Worm (Caenorhabditis elegans) whole organism, L1 larva: Measurements from ENCODE around the gene ZK1055.2.
A peak's percentile ranks its signal among the peaks of the same experiment; 100 is the strongest.

ENCODE experiments used
- C04F5.9 ChIP-seq: sonication (generic microtip); optimal IDR thresholded peaks from 2 replicates; lab custom pipeline; 2016; ENCODE audit warnings: missing genetic modification characterization, missing compliant biosample characterization
- C34B4.2 ChIP-seq: sonication (generic microtip); optimal IDR thresholded peaks from 2 replicates; lab custom pipeline; 2017; ENCODE audit warnings: mild to moderate bottlenecking, missing genetic modification characterization, missing compliant biosample characterization
- aly-2 ChIP-seq: fragments of 150-350 bp; optimal IDR thresholded peaks from 2 replicates; lab custom pipeline; 2014; ENCODE audit warnings: missing biosample characterization, missing genetic modification characterization
- blmp-1 ChIP-seq: fragments of 150-350 bp; optimal IDR thresholded peaks from 2 replicates; lab custom pipeline; 2014; ENCODE audit warnings: missing biosample characterization, missing genetic modification characterization
- ceh-63 ChIP-seq: fragments of 200-800 bp; sonication (Bioruptor generic); optimal IDR thresholded peaks from 2 replicates; lab custom pipeline; 2018; ENCODE audit warnings: mild to moderate bottlenecking, missing genetic modification characterization, missing compliant biosample characterization
- ceh-8 ChIP-seq: fragments of 200-800 bp; sonication (Bioruptor generic); optimal IDR thresholded peaks from 2 replicates; lab custom pipeline; 2018; ENCODE audit warnings: mild to moderate bottlenecking, missing genetic modification characterization, moderate library complexity, missing compliant biosample characterization
- ceh-90 ChIP-seq: sonication (generic microtip); optimal IDR thresholded peaks from 2 replicates; lab custom pipeline; 2016; ENCODE audit warnings: missing genetic modification characterization, missing compliant biosample characterization
- ces-1 ChIP-seq: fragments of 150-350 bp; optimal IDR thresholded peaks from 2 replicates; lab custom pipeline; 2014; ENCODE audit warnings: missing biosample characterization, missing genetic modification reagents, missing genetic modification characterization
- dpl-1 ChIP-seq, 3 experiments: fragments of 150-350 bp in 2 of 3; sonication (generic microtip) in 1 of 3; optimal IDR thresholded peaks; 2 replicates each; lab custom pipeline; 2014 to 2017; ENCODE audit warnings: missing biosample characterization in 3 of 3, missing genetic modification characterization in 3 of 3, missing genetic modification reagents in 3 of 3
- efl-1 ChIP-seq, 4 experiments: fragments of 150-350 bp; optimal IDR thresholded peaks in 3 of 4; peaks in 1 of 4; 1 replicate in 1 of 4; 2 replicates in 3 of 4; lab custom pipeline; 2014; ENCODE audit warnings: missing biosample characterization in 2 of 4, missing genetic modification characterization in 2 of 4, missing genetic modification reagents in 2 of 4
- efl-3 ChIP-seq: fragments of 200-800 bp; sonication (Bioruptor generic); optimal IDR thresholded peaks from 2 replicates; lab custom pipeline; 2018; ENCODE audit warnings: mild to moderate bottlenecking, missing genetic modification characterization, missing compliant biosample characterization
- egl-13 ChIP-seq: sonication (generic microtip); optimal IDR thresholded peaks from 2 replicates; lab custom pipeline; 2016; ENCODE audit warnings: missing genotype, missing genetic modification reagents, missing genetic modification characterization, missing compliant biosample characterization
- elt-2 ChIP-seq: sonication (generic microtip); optimal IDR thresholded peaks from 2 replicates; lab custom pipeline; 2016; ENCODE audit warnings: missing genetic modification characterization, mild to moderate bottlenecking, inconsistent platforms, missing compliant biosample characterization, missing genetic modification reagents
- fkh-8 ChIP-seq: sonication (generic microtip); optimal IDR thresholded peaks from 2 replicates; lab custom pipeline; 2016; ENCODE audit warnings: mild to moderate bottlenecking, missing genetic modification characterization, missing compliant biosample characterization
- grh-1 ChIP-seq: fragments of 200-800 bp; sonication (Bioruptor generic); IDR thresholded peaks from 2 replicates; pipeline ENCODE4 v1.3.6; 2022; ENCODE audit warnings: missing genetic modification reagents, missing genetic modification characterization, missing compliant biosample characterization
- hlh-17 ChIP-seq: fragments of 200-800 bp; sonication (Bioruptor generic); optimal IDR thresholded peaks from 2 replicates; lab custom pipeline; 2018; ENCODE audit warnings: missing genetic modification characterization, mild to moderate bottlenecking, missing compliant biosample characterization, moderate library complexity, borderline replicate concordance
- hlh-4 ChIP-seq: sonication (generic microtip); optimal IDR thresholded peaks from 2 replicates; lab custom pipeline; 2016; ENCODE audit warnings: mild to moderate bottlenecking, missing genetic modification characterization, missing compliant biosample characterization
- irx-1 ChIP-seq: sonication (generic microtip); optimal IDR thresholded peaks from 2 replicates; lab custom pipeline; 2016; ENCODE audit warnings: missing genetic modification characterization, missing compliant biosample characterization
- lin-14 ChIP-seq: fragments of 200-800 bp; sonication (Bioruptor generic); optimal IDR thresholded peaks from 2 replicates; lab custom pipeline; 2018; ENCODE audit warnings: mild to moderate bottlenecking, missing genetic modification characterization, moderate library complexity, missing compliant biosample characterization
- lin-15B ChIP-seq: fragments of 150-350 bp; sonication (generic microtip); optimal IDR thresholded peaks from 3 replicates; lab custom pipeline; 2014; ENCODE audit warnings: missing biosample characterization, missing genetic modification characterization
- lin-35 ChIP-seq, 2 experiments: fragments of 150-350 bp; optimal IDR thresholded peaks; 2 replicates each; lab custom pipeline; 2014; ENCODE audit warnings: missing biosample characterization in 2 of 2, missing genetic modification characterization in 2 of 2, missing genetic modification reagents in 2 of 2
- lir-3 ChIP-seq: sonication (generic microtip); optimal IDR thresholded peaks from 2 replicates; lab custom pipeline; 2016; ENCODE audit warnings: mild to moderate bottlenecking, missing genetic modification characterization, moderate library complexity, missing compliant biosample characterization; ENCODE audit not compliant: poor library complexity
- mdl-1 ChIP-seq, 2 experiments: fragments of 150-350 bp; optimal IDR thresholded peaks; 2 replicates each; lab custom pipeline; 2014 to 2017; ENCODE audit warnings: missing biosample characterization in 2 of 2, missing genetic modification characterization in 2 of 2, inconsistent platforms in 1 of 2
- nhr-71 ChIP-seq: sonication (generic microtip); optimal IDR thresholded peaks from 2 replicates; lab custom pipeline; 2016; ENCODE audit warnings: mild to moderate bottlenecking, missing genetic modification characterization, moderate library complexity, missing compliant biosample characterization
- nhr-77 ChIP-seq: fragments of 150-350 bp; optimal IDR thresholded peaks from 2 replicates; lab custom pipeline; 2014; ENCODE audit warnings: missing biosample characterization, missing genetic modification characterization
- nhr-84 ChIP-seq: sonication (generic microtip); optimal IDR thresholded peaks from 2 replicates; lab custom pipeline; 2017; ENCODE audit warnings: missing biosample characterization, missing genetic modification characterization
- nhr-85 ChIP-seq: sonication (generic microtip); peaks from one replicate; lab custom pipeline; 2016; ENCODE audit warnings: missing genetic modification characterization, inconsistent platforms, missing compliant biosample characterization
- nhr-90 ChIP-seq: sonication (generic microtip); optimal IDR thresholded peaks from 2 replicates; lab custom pipeline; 2016; ENCODE audit warnings: mild to moderate bottlenecking, missing genetic modification characterization, missing compliant biosample characterization; ENCODE audit not compliant: poor library complexity
- snu-23 ChIP-seq: sonication (generic microtip); optimal IDR thresholded peaks from 2 replicates; lab custom pipeline; 2016; ENCODE audit warnings: missing genetic modification characterization, missing compliant biosample characterization
- sox-4 ChIP-seq: sonication (generic microtip); optimal IDR thresholded peaks from 2 replicates; lab custom pipeline; 2016; ENCODE audit warnings: missing genetic modification characterization, missing compliant biosample characterization
- sup-37 ChIP-seq: fragments of 200-800 bp; sonication (Bioruptor generic); optimal IDR thresholded peaks from 2 replicates; lab custom pipeline; 2018; ENCODE audit warnings: mild to moderate bottlenecking, missing genetic modification characterization, missing compliant biosample characterization
- swsn-7 ChIP-seq: sonication (generic microtip); optimal IDR thresholded peaks from 2 replicates; lab custom pipeline; 2016; ENCODE audit warnings: missing genetic modification characterization, missing compliant biosample characterization
- tbx-2 ChIP-seq: sonication (generic microtip); optimal IDR thresholded peaks from 2 replicates; lab custom pipeline; 2016; ENCODE audit warnings: missing genetic modification characterization, missing compliant biosample characterization
- unc-130 ChIP-seq: fragments of 150-350 bp; optimal IDR thresholded peaks from 2 replicates; lab custom pipeline; 2017; ENCODE audit warnings: missing biosample characterization, missing genetic modification characterization, inconsistent platforms
- vab-15 ChIP-seq: sonication (generic microtip); optimal IDR thresholded peaks from 2 replicates; lab custom pipeline; 2017; ENCODE audit warnings: missing genotype, mild to moderate bottlenecking, missing genetic modification characterization, missing compliant biosample characterization
- ztf-11 ChIP-seq, 2 experiments: sonication (generic microtip); optimal IDR thresholded peaks; 2 replicates each; lab custom pipeline; 2016 to 2017; ENCODE audit warnings: missing genetic modification characterization in 2 of 2, missing biosample characterization in 1 of 2, missing compliant biosample characterization in 1 of 2

Gene ZK1055.2

ce11 chrV:6614152-6614734 lies 23.9 kb downstream of the ZK1055.2 start, which contains the start of gene cpr-4 (continued):
- no peak for TF ChIP-seq hlh-17 (GFP tag; lab: Kevin White, UChicago)
- peak; percentile 28 for TF ChIP-seq egl-13 (tag; lab: Kevin White, UChicago)
- no peak for TF ChIP-seq hlh-4 (tag; lab: Kevin White, UChicago)
- TF ChIP-seq C34B4.2 (tag; lab: Kevin White, UChicago), result no peak
- peak; percentile 100 for TF ChIP-seq elt-2
- TF ChIP-seq nhr-85 (tag; lab: Kevin White, UChicago), result no peak
- TF ChIP-seq mdl-1 (tag; optimal IDR thresholded peaks at IDR 0.05; lab: Kevin White, UChicago), result peak in 1 of 2 experiments; percentile 66
- no peak for TF ChIP-seq ceh-90 (tag; lab: Kevin White, UChicago)
- TF ChIP-seq, all 84 proteins: peak for 14

- no peak for TF ChIP-seq efl-1 (optimal IDR thresholded peaks at IDR 0.05; lab: Kevin White, UChicago)
- peak in 1 of 2 experiments; percentile 76 for TF ChIP-seq efl-1 (GFP tag; optimal IDR thresholded peaks at IDR 0.05 in 1 of 2; lab: Kevin White, UChicago)
- TF ChIP-seq aly-2 (tag; lab: Kevin White, UChicago), result no peak
- TF ChIP-seq efl-3 (GFP tag; lab: Kevin White, UChicago), result no peak
- TF ChIP-seq, all 84 proteins: peak for 1
These were observed 24.6 kb downstream of the ZK1055.2 start for ce11 chrV:6614968-6615367.

ce11 chrV:6616294-6616693 lies 25.9 kb downstream of the ZK1055.2 start:
- TF ChIP-seq lir-3 (tag; lab: Kevin White, UChicago), result no peak
- TF ChIP-seq snu-23 (GFP tag; lab: Kevin White, UChicago), result no peak
- no peak for TF ChIP-seq lin-15B (tag; lab: Kevin White, UChicago)
- peak; percentile 16 for TF ChIP-seq elt-2
- TF ChIP-seq sox-4, result no peak
- no peak for TF ChIP-seq efl-3 (GFP tag; lab: Kevin White, UChicago)
- no peak for TF ChIP-seq nhr-84
- TF ChIP-seq nhr-71 (tag; lab: Kevin White, UChicago), result no peak

- TF ChIP-seq grh-1 (no peak), nhr-85 (tag; lab: Kevin White, UChicago) (peak; percentile 56), ceh-63 (GFP tag; lab: Kevin White, UChicago) (no peak), C04F5.9 (tag; lab: Kevin White, UChicago) (no peak), blmp-1 (tag; lab: Kevin White, UChicago) (peak; percentile 7), efl-1 (optimal IDR thresholded peaks at IDR 0.05; lab: Kevin White, UChicago) (no peak), efl-1 (GFP tag; optimal IDR thresholded peaks at IDR 0.05 in 1 of 2; lab: Kevin White, UChicago) (peak in 1 of 2 experiments; percentile 19), lin-14 (GFP tag; lab: Kevin White, UChicago) (peak; percentile 52)
These were observed 30.4 kb downstream of the ZK1055.2 start for ce11 chrV:6620809-6621208.

ce11 chrV:6621894-6622293 lies 31.5 kb downstream of the ZK1055.2 start, which contains the start of gene nhr-37:
nhr-37 (plus strand) TSS chrV:6622194.
- TF ChIP-seq mdl-1 (tag; optimal IDR thresholded peaks at IDR 0.05; lab: Kevin White, UChicago), result no peak
- TF ChIP-seq fkh-8, result peak; percentile 14
- TF ChIP-seq, all 84 proteins: peak for 1

ce11 chrV:6626244-6626643 lies 35.9 kb downstream of the ZK1055.2 start, which contains the start of gene ppt-1:
ppt-1 (minus strand) TSS chrV:6626344.
- TF ChIP-seq sup-37 (GFP tag; lab: Kevin White, UChicago) (no peak), vab-15 (tag; lab: Kevin White, UChicago) (no peak), nhr-90 (tag; lab: Kevin White, UChicago) (no peak), mdl-1 (tag; optimal IDR thresholded peaks at IDR 0.05; lab: Kevin White, UChicago) (no peak), tbx-2 (tag; lab: Kevin White, UChicago) (no peak), irx-1 (tag; lab: Kevin White, UChicago) (no peak), ces-1 (GFP tag; lab: Kevin White, UChicago) (no peak), dpl-1 (GFP tag; optimal IDR thresholded peaks at IDR 0.05; lab: Kevin White, UChicago) (no peak), ceh-90 (tag; lab: Kevin White, UChicago) (no peak), ztf-11 (tag; optimal IDR thresholded peaks at IDR 0.05; lab: Kevin White, UChicago) (no peak), lin-35 (GFP tag; optimal IDR thresholded peaks at IDR 0.05; lab: Kevin White, UChicago) (no peak), unc-130 (no peak), nhr-71 (tag; lab: Kevin White, UChicago) (no peak), ceh-8 (GFP tag; lab: Kevin White, UChicago) (no peak), swsn-7 (tag; lab: Kevin White, UChicago) (no peak), nhr-77 (tag; lab: Kevin White, UChicago) (no peak)
